Fruit fly (Drosophila melanogaster): Measurements from ENCODE around the gene CG17776.

CG17776 gene

dm6 chrX:2145114-2145513 lies 39.4 kb upstream of the CG17776 start, which contains the start of gene Pgd (continued):
- TF ChIP-seq CG17186 (GFP tag; optimal IDR thresholded peaks at IDR 0.05) (no peak), CG33557 (GFP tag; optimal IDR thresholded peaks at IDR 0.05) (no peak), Bgb (GFP tag; IDR thresholded peaks at IDR 0.05; ENCODE audit: partially characterized antibody) (peak; percentile 73), Sry-β (GFP tag; optimal IDR thresholded peaks at IDR 0.05) (no peak), CG7839 (tag; optimal IDR thresholded peaks at IDR 0.05) (no peak), CG3281 (GFP tag; optimal IDR thresholded peaks at IDR 0.05) (no peak), Hr39 (optimal IDR thresholded peaks at IDR 0.05) (no peak), Hmx (GFP tag; optimal IDR thresholded peaks at IDR 0.05) (no peak), Ravus (GFP tag; IDR thresholded peaks at IDR 0.05) (no peak), ase (GFP tag; IDR thresholded peaks at IDR 0.05) (no peak), CG1603 (tag; optimal IDR thresholded peaks at IDR 0.05) (no peak), bbx (GFP tag; IDR thresholded peaks at IDR 0.05; ENCODE audit: partially characterized antibody) (peak; percentile 73), vvl (GFP tag; IDR thresholded peaks at IDR 0.05) (no peak), CG13775 (GFP tag; optimal IDR thresholded peaks at IDR 0.05) (no peak), da (GFP tag; optimal IDR thresholded peaks at IDR 0.05) (no peak), jumu (GFP tag; optimal IDR thresholded peaks at IDR 0.05) (no peak), CG6765 (GFP tag; optimal IDR thresholded peaks at IDR 0.05) (no peak), CG1792 (GFP tag; optimal IDR thresholded peaks at IDR 0.05) (no peak), fd96Cb (tag; optimal IDR thresholded peaks at IDR 0.05) (no peak), disco-r (GFP tag; optimal IDR thresholded peaks at IDR 0.05) (no peak), mirr (GFP tag; optimal IDR thresholded peaks at IDR 0.05) (peak; percentile 3), HmgD (GFP tag; optimal IDR thresholded peaks at IDR 0.05) (no peak), inv (GFP tag; IDR thresholded peaks at IDR 0.05; ENCODE audit: partially characterized antibody) (peak; percentile 34; the same call in 1 of the 2 replicates), CG7786 (GFP tag; optimal IDR thresholded peaks at IDR 0.05) (no peak), CG10321 (GFP tag; IDR thresholded peaks at IDR 0.05) (no peak), CG3726 (GFP tag; IDR thresholded peaks at IDR 0.05) (no peak), pfk (GFP tag; optimal IDR thresholded peaks at IDR 0.05) (no peak), caup (GFP tag; optimal IDR thresholded peaks at IDR 0.05; ENCODE audit: severe bottlenecking) (no peak)

DNA sequence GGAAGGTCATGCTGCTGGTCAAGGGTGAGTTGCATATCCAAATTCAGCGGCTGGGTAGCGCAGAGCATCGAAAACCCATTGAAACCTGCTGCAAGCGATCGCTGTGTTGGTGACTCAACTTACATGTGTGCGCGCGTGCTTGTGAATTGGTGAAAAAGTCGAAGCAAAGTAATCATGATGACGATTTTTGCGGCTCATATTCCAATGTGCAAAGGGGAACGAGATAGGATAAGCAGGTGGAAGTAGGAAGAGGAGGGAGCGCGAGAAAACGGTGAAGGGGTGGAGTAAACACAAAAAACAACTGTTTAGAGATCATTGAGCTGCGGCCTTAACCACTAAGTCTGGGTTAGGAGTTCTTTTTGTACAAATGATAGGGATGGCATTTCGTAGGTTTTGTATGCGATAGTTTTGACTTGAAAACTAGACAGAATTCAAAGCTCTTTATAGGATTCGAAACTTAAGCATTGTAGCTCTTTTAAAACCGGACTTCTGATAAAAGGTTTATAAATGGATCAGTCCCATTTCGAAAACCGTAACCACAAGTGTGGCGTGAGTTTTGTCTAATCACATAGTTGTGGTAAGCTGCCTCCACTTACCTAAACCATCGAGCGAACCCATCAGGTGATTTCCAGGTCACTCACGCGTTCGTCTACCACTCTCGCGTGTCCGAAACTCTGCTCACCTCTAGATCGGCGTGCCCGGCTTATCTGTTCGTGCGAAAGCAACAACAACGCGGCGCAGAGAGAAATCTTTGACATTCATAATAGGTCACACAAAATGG lies 38.6 kb upstream of the CG17776 start:
- TF ChIP-seq ems (GFP tag; optimal IDR thresholded peaks at IDR 0.05) (peak; percentile 29), pho (GFP tag; optimal IDR thresholded peaks at IDR 0.05) (peak; percentile 35), Fer2 (tag; optimal IDR thresholded peaks at IDR 0.05) (no peak), CG14710 (tag; optimal IDR thresholded peaks at IDR 0.05) (peak; percentile 2), CG17359 (tag; optimal IDR thresholded peaks at IDR 0.05) (peak; percentile 8), CG5245 (GFP tag; optimal IDR thresholded peaks at IDR 0.05) (peak; percentile 3), CG14965 (GFP tag; optimal IDR thresholded peaks at IDR 0.05; ENCODE audit: borderline replicate concordance) (no peak), fd102C (GFP tag; optimal IDR thresholded peaks at IDR 0.05) (no peak), CG7372 (GFP tag; IDR thresholded peaks at IDR 0.05) (peak; percentile 40; the same call in 1 of the 2 replicates), CG6272 (GFP tag; IDR thresholded peaks at IDR 0.05) (peak; percentile 59; the same call in 1 of the 2 replicates), HLH54F (GFP tag; optimal IDR thresholded peaks at IDR 0.05) (peak; percentile 6), Sox100B (GFP tag; optimal IDR thresholded peaks at IDR 0.05) (no peak), peb (GFP tag; IDR thresholded peaks at IDR 0.05) (no peak), nmo (GFP tag; optimal IDR thresholded peaks at IDR 0.05) (peak; percentile 24), eyg (GFP tag; optimal IDR thresholded peaks at IDR 0.05) (peak; percentile 9), CG6683 (GFP tag; optimal IDR thresholded peaks at IDR 0.05) (no peak), CG14014 (GFP tag; IDR thresholded peaks at IDR 0.05) (peak; percentile 27; the same call in 1 of the 2 replicates), CG12219 (GFP tag; optimal IDR thresholded peaks at IDR 0.05) (no peak), CG6689 (GFP tag; IDR thresholded peaks at IDR 0.05) (peak; percentile 43; the same call in 1 of the 2 replicates), CkIIα-i1 (GFP tag; IDR thresholded peaks at IDR 0.05) (no peak), jumu (GFP tag; optimal IDR thresholded peaks at IDR 0.05) (peak; percentile 13), Camta (GFP tag; optimal IDR thresholded peaks at IDR 0.05) (peak; percentile 7), unpg (GFP tag; optimal IDR thresholded peaks at IDR 0.05) (peak; percentile 22)
